Fruit fly (Drosophila melanogaster) Kc167 (cell line): ENCODE data around the gene CG14277.

ENCODE experiments used
- Myc ChIP-seq: fragments of >200 bp; optimal IDR thresholded peaks from 2 replicates; lab custom pipeline; 2017; ENCODE audit warnings: missing external identifiers
- Sin3A ChIP-seq: fragments of >200 bp; optimal IDR thresholded peaks from 2 replicates; lab custom pipeline; 2018; ENCODE audit warnings: missing external identifiers
- h ChIP-seq: fragments of >200 bp; optimal IDR thresholded peaks from 3 replicates; lab custom pipeline; 2018; ENCODE audit warnings: missing external identifiers
- insv ChIP-seq: fragments of >200 bp; optimal IDR thresholded peaks from 3 replicates; lab custom pipeline; 2018; ENCODE audit warnings: missing external identifiers
- psq ChIP-seq: fragments of >200 bp; optimal IDR thresholded peaks from 2 replicates; lab custom pipeline; 2017; ENCODE audit warnings: missing external identifiers
- ttk ChIP-seq: sonication (Bioruptor generic); optimal IDR thresholded peaks from 2 replicates; lab custom pipeline; 2017; ENCODE audit warnings: missing external identifiers

Gene CG14277

DNA sequence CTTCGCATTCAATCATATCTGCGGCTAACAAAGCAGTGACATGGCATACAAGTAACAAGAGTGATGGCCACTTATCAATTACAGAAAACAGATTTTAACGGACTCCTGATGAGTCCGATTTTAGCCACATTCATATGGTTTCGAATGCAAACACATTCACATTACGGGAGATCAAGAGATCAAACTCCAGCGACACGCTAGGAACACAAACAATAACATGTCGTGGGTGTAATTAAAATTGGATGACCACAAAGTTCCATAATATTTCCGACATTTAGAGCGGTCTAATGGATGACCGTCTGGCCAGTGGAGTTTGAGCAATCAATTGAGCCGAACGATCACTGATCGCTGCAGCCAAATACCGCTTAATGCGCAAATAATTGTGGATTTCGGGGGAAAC is at the start of gene CG14277:
CG14277 (plus strand) TSS at position 301 of the 400 bp plus-strand sequence.
- TF ChIP-seq Sin3A = no peak
- TF ChIP-seq ttk = no peak
- TF ChIP-seq Myc = no peak
- no peak for TF ChIP-seq insv (lab: Kevin White, UChicago)
- no peak for TF ChIP-seq psq (lab: Kevin White, UChicago)
- TF ChIP-seq h (lab: Kevin White, UChicago) = no peak

DNA sequence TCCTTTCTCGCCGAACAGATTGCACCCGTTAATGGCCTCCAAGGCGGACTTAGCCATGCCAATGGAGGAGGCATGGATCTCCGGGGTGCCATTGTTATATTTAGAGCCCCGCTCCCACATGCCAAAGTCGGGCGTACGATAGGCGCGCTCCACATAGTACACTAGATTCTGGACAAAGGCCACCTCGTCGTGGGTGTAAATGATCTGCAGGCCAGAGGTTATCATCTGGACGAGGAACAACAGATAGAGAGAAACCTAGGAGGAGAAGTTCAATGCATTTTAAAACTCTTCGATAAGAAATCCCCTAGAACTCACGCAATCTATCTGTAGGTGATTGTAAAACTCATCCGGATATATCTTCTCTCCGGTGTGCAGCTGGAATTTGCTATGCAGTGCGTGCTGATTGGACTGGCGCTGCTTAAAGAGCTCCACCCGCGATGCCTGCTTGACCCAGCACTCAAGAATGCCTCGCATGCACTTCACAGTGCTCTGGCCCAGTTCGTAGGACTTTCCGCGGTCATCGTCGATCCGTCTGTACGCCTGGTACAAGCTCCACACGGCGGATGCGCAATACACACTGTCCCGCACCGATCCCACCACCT is 46.5 kb upstream of the CG14277 start:
- no peak for TF ChIP-seq ttk
- no peak for TF ChIP-seq psq (lab: Kevin White, UChicago)
- no peak for TF ChIP-seq Myc
- TF ChIP-seq Sin3A = no peak
- TF ChIP-seq insv (lab: Kevin White, UChicago) = no peak
- no peak for TF ChIP-seq h (lab: Kevin White, UChicago)

DNA sequence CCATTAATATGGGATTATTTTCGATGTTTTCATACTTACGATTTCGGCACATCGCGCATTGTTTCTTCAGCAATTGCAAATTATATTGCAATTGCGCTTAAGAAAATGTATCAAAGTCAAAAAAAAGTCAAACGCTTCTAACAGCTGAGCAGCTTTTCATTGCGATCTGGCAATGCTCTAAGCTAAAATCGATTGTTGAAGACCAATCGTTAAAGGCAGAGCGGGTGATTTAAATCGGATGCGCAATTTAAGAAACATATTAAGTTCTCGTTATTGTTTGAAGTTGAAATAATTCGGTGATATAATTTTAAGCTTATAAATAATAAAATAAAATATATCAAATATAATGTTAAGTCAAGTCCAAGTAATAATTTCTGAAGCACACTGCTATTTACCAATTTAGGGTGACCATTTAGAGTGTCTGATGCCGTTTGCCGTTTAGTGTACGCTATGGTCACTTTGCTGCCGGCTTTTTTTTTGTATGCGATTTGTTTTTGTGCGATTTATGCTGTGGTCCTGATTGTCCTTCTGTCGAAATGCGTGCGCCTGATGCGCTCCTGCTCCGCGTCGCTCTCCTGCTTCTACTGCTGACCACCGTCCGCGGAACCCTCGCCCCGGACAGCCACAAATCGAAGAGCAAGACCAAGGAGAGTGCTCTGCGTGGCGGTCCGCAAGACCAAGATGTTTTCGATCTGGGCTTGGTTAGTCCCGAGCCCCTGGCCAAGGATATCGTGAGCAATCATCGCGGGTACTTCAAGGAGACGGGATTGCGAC is 45.3 kb upstream of the CG14277 start, which contains the start of the genes CG8475 and CG8460:
CG8475 (minus strand) TSS at position 162 of the 774 bp plus-strand sequence.
CG8460 (plus strand) TSS at position 437 of the 774 bp plus-strand sequence.
- no peak for TF ChIP-seq psq (lab: Kevin White, UChicago)
- TF ChIP-seq insv (lab: Kevin White, UChicago) = no peak
- no peak for TF ChIP-seq ttk
- TF ChIP-seq h (lab: Kevin White, UChicago) = no peak
- no peak for TF ChIP-seq Myc
- TF ChIP-seq Sin3A = no peak

DNA sequence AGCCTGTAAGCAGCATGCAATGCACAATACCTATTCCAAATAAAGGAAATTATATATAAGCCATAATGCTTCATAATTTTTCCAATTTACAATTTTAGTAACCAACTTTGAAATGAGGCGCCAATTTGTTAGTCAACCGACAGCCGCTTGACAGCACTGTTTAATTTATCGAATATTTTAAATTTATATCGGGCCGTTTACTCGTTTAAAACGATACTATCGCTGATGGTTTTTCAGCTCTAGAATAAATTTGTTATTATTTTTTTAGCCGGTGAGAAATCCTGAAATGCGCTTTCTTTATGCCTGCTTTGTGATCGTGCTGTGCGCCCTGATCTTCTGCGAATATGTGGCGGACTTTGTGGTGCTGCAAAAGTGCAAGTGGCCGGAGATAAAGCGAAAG is 43.5 kb upstream of the CG14277 start, which contains the start of gene PGAP5:
PGAP5 (plus strand) TSS at position 126 of the 400 bp plus-strand sequence.
- no peak for TF ChIP-seq insv (lab: Kevin White, UChicago)
- TF ChIP-seq ttk = no peak
- TF ChIP-seq h (lab: Kevin White, UChicago) = no peak
- TF ChIP-seq psq (lab: Kevin White, UChicago) = no peak
- TF ChIP-seq Sin3A = no peak
- no peak for TF ChIP-seq Myc

DNA sequence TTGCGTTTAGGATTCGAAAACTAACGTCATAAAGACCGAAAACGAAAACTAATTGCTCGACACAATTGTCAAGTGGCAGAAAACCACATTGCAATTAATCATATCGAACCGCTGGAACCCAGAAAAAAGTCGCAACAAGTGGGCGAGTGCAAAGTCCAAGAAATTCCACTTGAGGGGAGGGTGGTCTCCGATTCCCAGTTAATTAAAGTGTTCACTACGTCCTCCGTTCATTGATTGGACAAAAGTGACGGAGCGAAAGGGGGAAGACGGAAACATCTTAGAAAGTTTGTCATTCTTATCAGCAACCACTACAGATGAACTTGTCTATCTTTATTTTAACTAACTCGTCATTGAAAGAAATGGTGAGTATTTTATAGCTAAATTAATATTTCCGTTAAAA is 39.7 kb upstream of the CG14277 start:
- no peak for TF ChIP-seq insv (lab: Kevin White, UChicago)
- TF ChIP-seq Sin3A = no peak
- TF ChIP-seq h (lab: Kevin White, UChicago) = no peak
- no peak for TF ChIP-seq ttk
- TF ChIP-seq Myc = no peak
- no peak for TF ChIP-seq psq (lab: Kevin White, UChicago)

DNA sequence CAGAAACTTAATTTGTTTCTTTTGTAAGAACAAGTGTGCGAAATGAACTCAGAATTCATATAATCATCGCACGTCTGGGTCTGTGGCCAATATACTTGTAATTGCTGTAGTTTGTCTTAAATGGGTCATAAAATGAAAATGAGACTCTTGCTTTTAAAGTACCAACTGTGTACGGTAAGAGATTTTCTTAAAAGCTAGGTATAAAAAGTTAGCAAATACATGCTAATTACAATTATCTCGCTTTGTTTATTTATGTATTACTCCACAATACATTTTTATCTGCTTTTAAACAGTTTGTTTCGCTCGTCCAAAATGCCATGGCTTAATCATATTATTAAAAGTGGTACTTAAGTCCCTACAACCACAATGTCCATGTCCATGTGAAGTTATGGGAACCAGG is 38.5 kb upstream of the CG14277 start:
- no peak for TF ChIP-seq h (lab: Kevin White, UChicago)

DNA sequence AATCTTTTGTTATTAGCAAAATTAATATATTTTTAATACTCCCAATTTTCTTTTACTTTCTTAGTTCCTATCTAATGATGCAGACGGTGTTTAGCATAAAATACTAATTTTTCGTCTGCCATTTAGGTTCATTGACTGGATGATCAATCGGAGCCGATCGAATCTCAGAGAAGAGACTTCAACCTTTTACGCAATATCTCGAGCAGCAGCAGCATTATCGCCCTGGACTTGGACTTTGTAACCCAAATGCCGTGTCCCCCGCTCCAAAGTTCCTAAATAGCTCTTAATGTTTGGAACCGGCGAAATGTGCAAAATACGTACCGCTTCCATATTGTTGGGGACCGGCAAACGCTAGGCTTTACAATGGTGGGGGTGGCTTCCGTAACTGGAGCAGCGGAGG is 37.9 kb upstream of the CG14277 start:
- no peak for TF ChIP-seq insv (lab: Kevin White, UChicago)
- no peak for TF ChIP-seq h (lab: Kevin White, UChicago)
- no peak for TF ChIP-seq Myc
- TF ChIP-seq ttk = no peak

DNA sequence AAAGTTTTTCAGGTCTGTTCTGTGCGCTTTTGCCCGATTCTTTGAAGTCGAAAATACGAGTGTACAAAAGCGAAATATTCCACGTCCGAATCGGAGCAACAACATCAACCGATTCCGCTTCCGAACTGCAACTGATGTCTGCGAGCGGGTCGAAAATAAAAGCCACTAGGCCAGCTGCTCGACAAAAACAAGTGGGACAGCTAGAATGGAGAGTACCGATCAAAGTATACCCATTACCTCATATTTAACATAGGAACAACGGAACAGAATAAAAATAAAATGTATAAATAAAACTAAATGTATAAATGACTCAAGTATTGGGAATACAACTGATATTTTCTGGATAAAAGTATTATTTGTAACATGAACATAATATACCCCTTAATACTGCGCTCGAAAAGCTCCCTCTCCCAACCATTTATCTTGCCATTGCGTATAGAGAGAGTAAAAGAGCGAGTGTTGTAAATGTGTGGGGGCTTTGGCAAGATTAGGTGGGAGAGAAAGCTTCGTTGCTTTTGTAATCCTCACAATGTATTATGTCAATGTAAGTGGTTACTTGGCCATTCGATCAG is 37.2 kb upstream of the CG14277 start, which contains the start of gene SLC5A11:
SLC5A11 (minus strand) TSS at position 137 of the 572 bp plus-strand sequence.
- TF ChIP-seq Myc (no peak), h (lab: Kevin White, UChicago) (no peak), insv (lab: Kevin White, UChicago) (no peak), Sin3A (no peak)

DNA sequence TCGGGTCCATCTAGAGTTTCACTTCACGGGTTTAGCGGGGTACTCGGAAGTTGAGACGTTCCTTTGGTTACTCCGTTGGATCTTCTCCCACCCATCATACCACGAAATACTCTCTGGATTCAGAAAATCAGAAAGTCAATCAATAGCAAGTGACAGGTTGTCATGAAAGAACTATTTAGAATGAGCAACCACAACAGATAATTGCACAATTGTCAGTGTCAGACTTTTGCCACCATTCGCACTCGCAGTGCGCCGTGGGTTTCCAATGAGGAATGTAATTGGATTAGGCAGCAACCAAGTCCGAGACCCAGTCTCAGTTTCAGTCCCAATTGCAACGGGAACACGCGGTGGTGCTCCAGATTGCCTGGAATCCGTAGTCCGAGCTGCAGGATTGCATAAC is 36.4 kb upstream of the CG14277 start, which contains the start of gene CG8419:
CG8419 (plus strand) TSS at position 301 of the 400 bp plus-strand sequence.
- no peak for TF ChIP-seq Myc
- TF ChIP-seq insv (lab: Kevin White, UChicago) = no peak
- no peak for TF ChIP-seq psq (lab: Kevin White, UChicago)
- TF ChIP-seq Sin3A = no peak
- TF ChIP-seq h (lab: Kevin White, UChicago) = no peak
- TF ChIP-seq ttk = no peak

DNA sequence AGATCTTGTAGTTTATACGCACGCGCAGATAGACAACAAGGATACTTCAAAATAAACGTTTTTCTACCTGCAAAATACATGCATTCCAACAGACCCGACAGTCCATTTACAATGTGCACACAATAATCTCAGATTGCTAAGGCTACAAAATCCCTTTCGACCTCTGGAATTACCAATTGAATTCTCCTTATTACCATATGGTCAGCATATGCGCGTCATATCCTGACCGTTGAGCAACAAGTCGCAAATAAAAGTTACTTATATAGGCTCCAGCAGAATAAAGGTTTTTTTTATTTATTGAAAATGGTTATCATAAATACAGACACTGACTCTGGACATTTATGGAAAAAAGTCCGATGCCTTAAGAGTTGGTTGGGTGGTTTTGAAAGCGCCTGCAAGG is 32.9 kb upstream of the CG14277 start:
- no peak for TF ChIP-seq ttk
- TF ChIP-seq h (lab: Kevin White, UChicago) = no peak

DNA sequence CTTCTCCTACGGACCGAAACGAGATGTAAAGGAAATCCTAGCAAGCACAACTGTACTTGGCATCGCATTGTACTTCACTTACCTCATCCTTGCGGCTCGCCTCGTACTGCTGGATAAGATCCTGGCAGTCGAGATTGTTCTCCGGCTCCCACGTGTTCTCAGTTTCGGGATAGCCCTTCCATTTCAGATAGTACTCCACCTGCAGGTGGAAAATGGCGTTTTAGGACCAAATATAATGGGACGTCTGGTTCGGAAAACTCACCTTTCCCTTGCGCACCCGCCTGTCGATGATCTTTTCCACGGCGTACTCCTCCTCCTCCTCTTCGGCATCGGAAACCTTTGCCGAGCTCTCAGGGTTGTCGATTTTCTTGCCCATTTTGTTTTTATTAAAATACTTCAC is 31.8 kb upstream of the CG14277 start:
- no peak for TF ChIP-seq psq (lab: Kevin White, UChicago)
- no peak for TF ChIP-seq insv (lab: Kevin White, UChicago)
- no peak for TF ChIP-seq Myc
- no peak for TF ChIP-seq Sin3A
- no peak for TF ChIP-seq h (lab: Kevin White, UChicago)
- no peak for TF ChIP-seq ttk

DNA sequence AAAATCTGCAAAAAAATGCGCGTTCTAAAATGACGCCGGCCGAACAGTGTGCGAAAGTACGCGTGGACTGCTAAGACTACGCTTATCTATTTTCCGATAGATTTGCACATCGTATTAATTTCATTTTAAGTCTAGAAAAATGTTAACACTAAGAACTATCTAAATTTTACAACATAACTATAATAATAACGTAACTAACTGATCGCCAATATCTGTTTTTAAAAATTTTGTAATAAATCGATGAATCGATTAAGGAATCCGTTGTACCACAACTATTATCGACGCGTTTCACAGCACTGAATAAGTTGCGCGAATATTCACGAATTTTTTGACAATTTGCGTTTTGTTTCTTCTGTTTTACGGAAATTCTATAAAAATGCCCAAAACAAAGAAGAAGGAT is 31.2 kb upstream of the CG14277 start, which contains the start of gene Ssb-c31a:
Ssb-c31a (plus strand) TSS at position 278 of the 400 bp plus-strand sequence.
- TF ChIP-seq Myc (no peak), insv (lab: Kevin White, UChicago) (no peak), h (lab: Kevin White, UChicago) (no peak), ttk (no peak), psq (lab: Kevin White, UChicago) (no peak), Sin3A (no peak)
